Worm (Caenorhabditis elegans) whole organism, L4/young adult: Measurements from ENCODE around the gene T13A10.1.

Experiments used
- W03F9.2 ChIP-seq: fragments of 150-350 bp; optimal IDR thresholded peaks from 2 replicates; lab custom pipeline; 2014; ENCODE audit warnings: missing biosample characterization, missing genetic modification characterization
- dao-5 ChIP-seq: sonication (generic microtip); optimal IDR thresholded peaks from 2 replicates; lab custom pipeline; 2016; ENCODE audit warnings: missing genotype, missing genetic modification characterization, moderate library complexity, missing compliant biosample characterization
- him-1 ChIP-seq: sonication (generic microtip); optimal IDR thresholded peaks from 2 replicates; lab custom pipeline; 2016; ENCODE audit warnings: missing genotype, missing genetic modification reagents, missing genetic modification characterization, missing compliant biosample characterization

DNA sequence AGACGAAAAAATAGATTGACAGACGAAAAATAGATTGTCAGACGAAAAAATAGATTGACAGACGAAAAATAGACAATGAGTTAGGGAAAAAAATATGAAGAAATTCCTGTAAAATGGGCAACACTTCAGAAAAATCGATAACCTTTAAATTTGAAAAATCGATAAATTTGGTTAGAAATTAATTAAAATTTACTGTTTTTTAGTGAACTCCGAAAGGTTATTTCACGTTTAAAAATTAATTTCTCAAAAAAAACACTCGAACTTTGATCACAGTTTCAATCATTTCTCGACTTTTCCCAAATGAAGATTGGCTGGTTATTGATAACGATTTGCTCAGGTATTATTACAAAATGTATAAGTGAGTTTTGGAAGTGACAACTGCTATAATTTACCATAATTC is 31.6 kb downstream of the T13A10.1 start, which contains the start of gene csp-2:
- TF ChIP-seq him-1 (tag; lab: Kevin White, UChicago) (no peak), dao-5 (tag; lab: Kevin White, UChicago) (no peak), W03F9.2 (tag; lab: Kevin White, UChicago) (no peak)
